Worm (Caenorhabditis elegans) whole organism, L3 larva: ENCODE results near the gene T28A8.5.

ENCODE experiments used
- R02D3.7 ChIP-seq: fragments of 150-350 bp; optimal IDR thresholded peaks from 2 replicates; lab custom pipeline; 2014; ENCODE audit warnings: missing biosample characterization, missing genetic modification characterization
- ZK546.5 ChIP-seq: sonication (generic microtip); optimal IDR thresholded peaks from 2 replicates; lab custom pipeline; 2017; ENCODE audit warnings: missing biosample characterization, missing genetic modification characterization
- ama-1 ChIP-seq: fragments of 150-350 bp; optimal IDR thresholded peaks from 2 replicates; lab custom pipeline; 2018
- ceh-16 ChIP-seq: sonication (generic microtip); optimal IDR thresholded peaks from 2 replicates; lab custom pipeline; 2017; ENCODE audit warnings: missing biosample characterization, missing genetic modification characterization
- ceh-28 ChIP-seq: fragments of 150-350 bp; optimal IDR thresholded peaks from 2 replicates; lab custom pipeline; 2014; ENCODE audit warnings: missing biosample characterization, missing genetic modification reagents, missing genetic modification characterization
- ceh-82 ChIP-seq: fragments of 150-350 bp; optimal IDR thresholded peaks from 2 replicates; lab custom pipeline; 2014; ENCODE audit warnings: missing biosample characterization, missing genetic modification characterization
- ceh-9 ChIP-seq: sonication (generic microtip); optimal IDR thresholded peaks from 2 replicates; lab custom pipeline; 2018; ENCODE audit warnings: missing biosample characterization, missing genetic modification characterization
- daf-12 ChIP-seq: fragments of 150-350 bp; optimal IDR thresholded peaks from 2 replicates; lab custom pipeline; 2014; ENCODE audit warnings: missing biosample characterization, missing genetic modification reagents, missing genetic modification characterization
- egl-27 ChIP-seq: sonication (generic microtip); optimal IDR thresholded peaks from 4 replicates; lab custom pipeline; 2017; ENCODE audit warnings: missing biosample characterization, missing genetic modification reagents, missing genetic modification characterization
- egl-5 ChIP-seq: fragments of 150-350 bp; optimal IDR thresholded peaks from 2 replicates; lab custom pipeline; 2017; ENCODE audit warnings: missing biosample characterization, missing genetic modification reagents, missing genetic modification characterization, inconsistent platforms
- elt-1 ChIP-seq: fragments of 150-350 bp; optimal IDR thresholded peaks from 2 replicates; lab custom pipeline; 2014; ENCODE audit warnings: missing biosample characterization, missing genetic modification characterization
- elt-2 ChIP-seq: sonication (generic microtip); optimal IDR thresholded peaks from 2 replicates; lab custom pipeline; 2016; ENCODE audit warnings: missing genetic modification reagents, mild to moderate bottlenecking, missing genetic modification characterization, missing compliant biosample characterization
- elt-3 ChIP-seq, 3 experiments: fragments of 150-350 bp in 1 of 3; sonication (generic microtip) in 2 of 3; optimal IDR thresholded peaks; 2 replicates in 2 of 3; 4 replicates in 1 of 3; lab custom pipeline; 2014 to 2017; ENCODE audit warnings: missing biosample characterization in 3 of 3, missing genetic modification characterization in 3 of 3
- eor-1 ChIP-seq, 2 experiments: fragments of 150-350 bp; optimal IDR thresholded peaks; 2 replicates each; lab custom pipeline; 2014 to 2018; ENCODE audit warnings: missing biosample characterization in 2 of 2, missing genetic modification characterization in 2 of 2
- fkh-10 ChIP-seq: sonication (generic microtip); optimal IDR thresholded peaks from 2 replicates; lab custom pipeline; 2017; ENCODE audit warnings: missing biosample characterization, missing genetic modification reagents, missing genetic modification characterization
- fkh-2 ChIP-seq: fragments of 150-350 bp; optimal IDR thresholded peaks from 2 replicates; lab custom pipeline; 2014; ENCODE audit warnings: missing biosample characterization, missing genetic modification reagents, missing genetic modification characterization
- fos-1 ChIP-seq: fragments of 150-350 bp; optimal IDR thresholded peaks from 2 replicates; lab custom pipeline; 2014; ENCODE audit warnings: missing biosample characterization, missing genetic modification characterization
- hmg-11 ChIP-seq: sonication (generic microtip); optimal IDR thresholded peaks from 2 replicates; lab custom pipeline; 2016; ENCODE audit warnings: missing genetic modification characterization, missing compliant biosample characterization
- jun-1 ChIP-seq: fragments of 150-350 bp; optimal IDR thresholded peaks from 2 replicates; lab custom pipeline; 2014; ENCODE audit warnings: missing biosample characterization, missing genetic modification reagents, missing genetic modification characterization
- lin-39 ChIP-seq: fragments of 150-350 bp; optimal IDR thresholded peaks from 2 replicates; lab custom pipeline; 2018; ENCODE audit warnings: missing biosample characterization, missing genetic modification reagents, missing genetic modification characterization
- mdl-1 ChIP-seq: fragments of 150-350 bp; optimal IDR thresholded peaks from 2 replicates; lab custom pipeline; 2014; ENCODE audit warnings: missing biosample characterization, missing genetic modification characterization
- mml-1 ChIP-seq: fragments of 150-350 bp; sonication (generic microtip); optimal IDR thresholded peaks from 3 replicates; lab custom pipeline; 2014; ENCODE audit warnings: missing biosample characterization, missing genetic modification characterization
- nhr-11 ChIP-seq: fragments of 150-350 bp; optimal IDR thresholded peaks from 2 replicates; lab custom pipeline; 2014; ENCODE audit warnings: missing biosample characterization, missing genetic modification characterization
- nhr-12 ChIP-seq: fragments of 150-350 bp; optimal IDR thresholded peaks from 2 replicates; lab custom pipeline; 2014; ENCODE audit warnings: missing biosample characterization, missing genetic modification characterization
- nhr-23 ChIP-seq: fragments of 150-350 bp; optimal IDR thresholded peaks from 2 replicates; lab custom pipeline; 2014; ENCODE audit warnings: missing biosample characterization, missing genetic modification reagents, missing genetic modification characterization
- nhr-237 ChIP-seq: fragments of 150-350 bp; optimal IDR thresholded peaks from 2 replicates; lab custom pipeline; 2014; ENCODE audit warnings: missing biosample characterization, missing genetic modification characterization
- nhr-25 ChIP-seq: sonication (generic microtip); optimal IDR thresholded peaks from 2 replicates; lab custom pipeline; 2017; ENCODE audit warnings: missing biosample characterization, missing genetic modification characterization
- nhr-43 ChIP-seq: sonication (generic microtip); optimal IDR thresholded peaks from 2 replicates; lab custom pipeline; 2016; ENCODE audit warnings: mild to moderate bottlenecking, missing genetic modification characterization, missing compliant biosample characterization; ENCODE audit not compliant: poor library complexity, severe bottlenecking
- nhr-76 ChIP-seq: fragments of 150-350 bp; sonication (generic microtip); optimal IDR thresholded peaks from 5 replicates; lab custom pipeline; 2014; ENCODE audit warnings: missing biosample characterization, missing genetic modification characterization
- nhr-77 ChIP-seq: fragments of 150-350 bp; optimal IDR thresholded peaks from 2 replicates; lab custom pipeline; 2014; ENCODE audit warnings: missing biosample characterization, missing genetic modification characterization
- pha-4 ChIP-seq: fragments of 150-350 bp; optimal IDR thresholded peaks from 2 replicates; lab custom pipeline; 2014; ENCODE audit warnings: missing biosample characterization, missing genetic modification reagents, missing genetic modification characterization
- pqm-1 ChIP-seq: fragments of 150-350 bp; optimal IDR thresholded peaks from 2 replicates; lab custom pipeline; 2017; ENCODE audit warnings: missing biosample characterization, missing genetic modification characterization, inconsistent platforms
- sea-2 ChIP-seq: fragments of 150-350 bp; sonication (generic microtip); optimal IDR thresholded peaks from 4 replicates; lab custom pipeline; 2014; ENCODE audit warnings: missing biosample characterization, missing genetic modification reagents, missing genetic modification characterization
- skn-1 ChIP-seq: fragments of 150-350 bp; optimal IDR thresholded peaks from 2 replicates; lab custom pipeline; 2014; ENCODE audit warnings: missing biosample characterization, missing genetic modification characterization
- snpc-4 ChIP-seq: fragments of 150-350 bp; optimal IDR thresholded peaks from 2 replicates; lab custom pipeline; 2014; ENCODE audit warnings: missing biosample characterization, missing genetic modification characterization
- tbx-2 ChIP-seq: sonication (generic microtip); optimal IDR thresholded peaks from 2 replicates; lab custom pipeline; 2016; ENCODE audit warnings: mild to moderate bottlenecking, missing genetic modification characterization, missing compliant biosample characterization
- unc-39 ChIP-seq: sonication (generic microtip); optimal IDR thresholded peaks from 4 replicates; lab custom pipeline; 2017; ENCODE audit warnings: missing biosample characterization, missing genetic modification characterization
- unc-62 ChIP-seq: fragments of 150-350 bp; sonication (generic microtip); optimal IDR thresholded peaks from 4 replicates; lab custom pipeline; 2014; ENCODE audit warnings: missing biosample characterization, missing genetic modification reagents, missing genetic modification characterization
- zag-1 ChIP-seq: fragments of 150-350 bp; optimal IDR thresholded peaks from 2 replicates; lab custom pipeline; 2014; ENCODE audit warnings: missing biosample characterization, missing genetic modification characterization
- ztf-11 ChIP-seq: fragments of 150-350 bp; optimal IDR thresholded peaks from 2 replicates; lab custom pipeline; 2014; ENCODE audit warnings: missing biosample characterization, missing genetic modification characterization
- ztf-4 ChIP-seq: fragments of 150-350 bp; optimal IDR thresholded peaks from 2 replicates; lab custom pipeline; 2014; ENCODE audit warnings: missing biosample characterization, missing genetic modification characterization

The T28A8.5 gene

DNA sequence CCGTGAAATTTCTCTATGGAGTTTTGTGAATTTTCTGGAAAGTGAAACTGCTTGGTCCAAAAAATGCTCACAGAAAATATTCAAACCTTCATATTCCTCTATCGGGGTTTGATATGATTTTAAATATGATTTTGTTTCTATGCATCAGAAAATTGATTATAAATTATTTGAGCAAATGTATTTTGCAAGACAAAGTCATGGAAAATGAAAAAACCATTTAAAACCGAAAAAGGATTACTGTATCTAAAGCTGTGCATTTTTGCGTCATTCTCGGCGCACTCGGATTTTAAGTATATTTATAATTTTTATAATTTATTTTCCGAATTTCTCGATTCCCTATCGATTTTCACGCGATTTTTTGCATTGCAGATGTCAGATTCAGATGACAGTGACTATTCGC is 29.9 kb upstream of the T28A8.5 start, which contains the start of gene pssy-2:
Gene pssy-2, plus strand, starts transcription at position 301 of the 400 bp plus-strand sequence.
- TF ChIP-seq R02D3.7 (tag; lab: Kevin White, UChicago) (no peak), elt-2 (tag; lab: Kevin White, UChicago) (no peak), unc-62 (GFP tag; lab: Kevin White, UChicago) (no peak), daf-12 (no peak), egl-27 (tag; lab: Kevin White, UChicago) (no peak), ztf-4 (tag; lab: Kevin White, UChicago) (no peak), hmg-11 (tag; lab: Kevin White, UChicago) (no peak), snpc-4 (tag; lab: Kevin White, UChicago) (no peak), nhr-12 (no peak), nhr-11 (no peak), mml-1 (tag; lab: Kevin White, UChicago) (no peak), pha-4 (tag; lab: Kevin White, UChicago) (no peak)

DNA sequence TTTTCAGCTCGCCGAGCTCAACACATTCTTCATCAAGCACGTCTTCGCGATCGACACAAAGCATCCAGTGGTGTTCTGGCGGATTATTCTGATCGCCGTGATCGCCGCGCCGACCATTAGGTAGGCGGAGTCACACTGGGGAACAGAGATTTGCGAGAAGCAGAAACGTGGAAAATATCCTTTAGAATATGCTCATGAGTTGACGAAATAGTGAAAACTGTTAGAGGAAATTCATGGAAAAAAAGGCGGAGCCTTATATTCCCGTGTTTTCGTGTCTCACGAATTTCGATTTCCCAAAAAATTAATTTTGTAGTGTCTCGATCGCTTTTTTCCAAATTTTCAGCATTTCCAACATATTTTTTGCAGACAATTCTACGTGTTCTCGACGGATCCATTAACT is 26.9 kb upstream of the T28A8.5 start:
- no peak for TF ChIP-seq nhr-43 (tag; lab: Kevin White, UChicago)
- TF ChIP-seq mdl-1 = no peak
- no peak for TF ChIP-seq tbx-2 (tag; lab: Kevin White, UChicago)
- TF ChIP-seq ztf-11 (tag; lab: Kevin White, UChicago) = no peak
- no peak for TF ChIP-seq nhr-237 (tag; lab: Kevin White, UChicago)
- TF ChIP-seq elt-2 (tag; lab: Kevin White, UChicago) = no peak
- no peak for TF ChIP-seq ZK546.5 (tag; lab: Kevin White, UChicago)
- TF ChIP-seq egl-27 (tag; lab: Kevin White, UChicago) = no peak
- TF ChIP-seq fkh-10 (GFP tag; lab: Kevin White, UChicago) = no peak
- TF ChIP-seq eor-1 (tag; optimal IDR thresholded peaks at IDR 0.05; lab: Kevin White, UChicago) = no peak
- no peak for TF ChIP-seq snpc-4 (tag; lab: Kevin White, UChicago)
- TF ChIP-seq ceh-28 (tag; lab: Kevin White, UChicago) = no peak
- TF ChIP-seq pha-4 (tag; lab: Kevin White, UChicago) = no peak
- TF ChIP-seq unc-39 (tag; lab: Kevin White, UChicago) = no peak
- no peak for TF ChIP-seq egl-5 (tag; lab: Kevin White, UChicago)
- TF ChIP-seq nhr-25 (tag; lab: Kevin White, UChicago) = no peak
- TF ChIP-seq elt-3 (tag; optimal IDR thresholded peaks at IDR 0.05; lab: Kevin White, UChicago) = no peak
- TF ChIP-seq fkh-2 (tag; lab: Kevin White, UChicago) = no peak
- no peak for TF ChIP-seq fos-1 (tag; lab: Kevin White, UChicago)
- TF ChIP-seq, all 47 proteins: peak for 0

DNA sequence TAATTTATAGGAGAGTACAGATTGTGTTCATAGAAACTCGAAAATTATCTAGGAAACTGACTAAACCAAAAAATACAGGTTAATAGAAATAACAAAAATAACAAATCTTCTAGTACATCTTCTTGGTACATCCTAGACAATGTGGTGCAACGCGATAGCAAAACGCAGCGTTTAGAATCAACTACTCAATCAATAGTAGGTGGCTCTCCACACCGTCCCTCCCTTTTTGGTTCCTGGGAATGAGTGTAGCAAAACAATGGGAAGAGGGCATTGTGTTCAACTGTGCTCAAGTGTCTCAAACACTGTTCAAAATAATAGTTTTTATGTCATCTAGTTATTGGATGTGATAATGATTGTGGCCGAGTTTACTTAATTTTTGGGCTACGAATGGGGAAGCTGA is 24.7 kb upstream of the T28A8.5 start, which contains the start of gene T27E9.6:
Gene T27E9.6, minus strand, starts transcription at position 101 of the 400 bp plus-strand sequence.
- TF ChIP-seq nhr-76 (tag; lab: Kevin White, UChicago) (no peak), hmg-11 (tag; lab: Kevin White, UChicago) (no peak), ceh-16 (tag; lab: Kevin White, UChicago) (no peak), nhr-43 (tag; lab: Kevin White, UChicago) (no peak), nhr-11 (no peak), elt-1 (tag; lab: Kevin White, UChicago) (no peak), R02D3.7 (tag; lab: Kevin White, UChicago) (no peak), zag-1 (tag; lab: Kevin White, UChicago) (no peak), skn-1 (tag; lab: Kevin White, UChicago) (no peak), jun-1 (tag; lab: Kevin White, UChicago) (no peak), egl-27 (tag; lab: Kevin White, UChicago) (no peak), elt-2 (tag; lab: Kevin White, UChicago) (no peak)

DNA sequence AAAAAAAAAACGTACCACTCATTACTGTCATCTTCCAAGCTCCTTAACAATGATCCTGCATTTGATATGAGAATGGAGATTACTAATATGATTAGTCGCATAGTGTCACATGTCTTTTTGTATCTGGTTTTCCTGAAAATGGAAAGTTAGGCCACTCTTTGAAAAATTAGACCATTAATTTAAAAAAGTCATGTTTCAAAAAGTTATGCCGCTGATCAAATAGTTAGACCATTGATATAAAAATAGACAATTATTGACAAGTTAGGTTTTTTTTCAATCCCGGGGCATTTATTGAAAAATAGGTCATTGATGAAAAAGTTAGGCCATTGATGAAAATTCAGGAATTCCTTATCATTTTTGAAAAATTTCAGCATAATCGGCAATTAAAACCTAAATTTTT is 17.4 kb upstream of the T28A8.5 start, which contains the start of gene acc-4:
Gene acc-4, minus strand, starts transcription at position 101 of the 400 bp plus-strand sequence.
- TF ChIP-seq ceh-9 (tag; lab: Kevin White, UChicago) (no peak), lin-39 (tag; lab: Kevin White, UChicago) (no peak), ztf-4 (tag; lab: Kevin White, UChicago) (no peak), nhr-76 (tag; lab: Kevin White, UChicago) (no peak), ama-1 (lab: Kevin White, UChicago) (no peak), zag-1 (tag; lab: Kevin White, UChicago) (no peak), pqm-1 (tag; lab: Kevin White, UChicago) (no peak), fos-1 (tag; lab: Kevin White, UChicago) (no peak), nhr-11 (no peak), sea-2 (no peak), nhr-77 (no peak), ceh-82 (tag; lab: Kevin White, UChicago) (no peak), nhr-23 (tag; lab: Kevin White, UChicago) (no peak), tbx-2 (tag; lab: Kevin White, UChicago) (no peak)
